Worm (Caenorhabditis elegans) whole organism, young adult: ENCODE results near the gene nrf-5.

Experiments used
- B0336.3 ChIP-seq: fragments of 200-800 bp; sonication (Bioruptor generic); IDR thresholded peaks from 2 replicates; pipeline ENCODE4 v1.3.6; 2022; ENCODE audit warnings: missing genetic modification characterization, missing compliant biosample characterization
- F37B4.10 ChIP-seq: fragments of 200-800 bp; sonication (Bioruptor generic); IDR thresholded peaks from 2 replicates; pipeline ENCODE4 v1.3.6; 2022; ENCODE audit warnings: missing genetic modification characterization, missing compliant biosample characterization
- F49E8.2 ChIP-seq: sonication (generic microtip); optimal IDR thresholded peaks from 3 replicates; lab custom pipeline; 2017; ENCODE audit warnings: missing genetic modification characterization, mild to moderate bottlenecking, missing compliant biosample characterization, antibody characterized with exemption, moderate library complexity; ENCODE audit not compliant: insufficient read depth
- F52B5.7 ChIP-seq: sonication (generic microtip); optimal IDR thresholded peaks from 2 replicates; lab custom pipeline; 2016; ENCODE audit warnings: mild to moderate bottlenecking, missing genetic modification characterization, missing compliant biosample characterization
- F57C9.4 ChIP-seq: sonication (generic microtip); optimal IDR thresholded peaks from 2 replicates; lab custom pipeline; 2017; ENCODE audit warnings: mild to moderate bottlenecking, missing genetic modification characterization, missing compliant biosample characterization
- K11D2.4 ChIP-seq: fragments of 200-800 bp; sonication (Bioruptor generic); IDR thresholded peaks from 2 replicates; pipeline ENCODE4 v1.3.6; 2022; ENCODE audit warnings: missing genetic modification reagents, missing genetic modification characterization, missing compliant biosample characterization
- T07F8.4 ChIP-seq: sonication (generic microtip); optimal IDR thresholded peaks from 2 replicates; lab custom pipeline; 2016; ENCODE audit warnings: mild to moderate bottlenecking, missing genetic modification characterization, moderate library complexity, missing compliant biosample characterization
- Y53G8AR.9 ChIP-seq: fragments of 200-800 bp; sonication (Bioruptor generic); conservative IDR thresholded peaks from 2 replicates; pipeline ENCODE4 v1.3.6; 2022; ENCODE audit warnings: missing genetic modification reagents, missing genetic modification characterization, missing compliant biosample characterization
- Y67H2A.10 ChIP-seq: fragments of 200-800 bp; sonication (Bioruptor generic); conservative IDR thresholded peaks from 2 replicates; pipeline ENCODE4 v1.3.6; 2022; ENCODE audit warnings: missing genetic modification reagents, missing genetic modification characterization, missing compliant biosample characterization
- Y79H2A.3 ChIP-seq: fragments of 200-800 bp; sonication (Bioruptor generic); conservative IDR thresholded peaks from 2 replicates; pipeline ENCODE4 v1.3.6; 2022; ENCODE audit warnings: missing genetic modification reagents, missing genetic modification characterization, missing compliant biosample characterization
- Y95B8A.8 ChIP-seq: fragments of 200-800 bp; sonication (Bioruptor generic); IDR thresholded peaks from 2 replicates; pipeline ENCODE4 v1.3.6; 2022; ENCODE audit warnings: missing genetic modification reagents, missing genetic modification characterization, missing compliant biosample characterization
- ZK185.1 ChIP-seq: sonication (generic microtip); optimal IDR thresholded peaks from 2 replicates; lab custom pipeline; 2016; ENCODE audit warnings: mild to moderate bottlenecking, missing genetic modification characterization, missing compliant biosample characterization; ENCODE audit not compliant: poor library complexity, severe bottlenecking
- attf-3 ChIP-seq: fragments of 200-800 bp; sonication (Bioruptor generic); conservative IDR thresholded peaks from 2 replicates; pipeline ENCODE4 v1.3.6; 2022; ENCODE audit warnings: missing genetic modification reagents, missing genetic modification characterization, missing compliant biosample characterization
- bed-1 ChIP-seq: fragments of 200-800 bp; sonication (Bioruptor generic); IDR thresholded peaks from 2 replicates; pipeline ENCODE4 v1.3.6; 2022; ENCODE audit warnings: missing genetic modification reagents, missing genetic modification characterization, missing compliant biosample characterization
- bed-2 ChIP-seq: fragments of 200-800 bp; sonication (Bioruptor generic); IDR thresholded peaks from 2 replicates; pipeline ENCODE4 v1.3.6; 2022; ENCODE audit warnings: missing genetic modification reagents, missing genetic modification characterization, missing compliant biosample characterization
- ceh-58 ChIP-seq: fragments of 200-800 bp; sonication (Bioruptor generic); IDR thresholded peaks from 2 replicates; pipeline ENCODE4 v1.3.6; 2022; ENCODE audit warnings: missing genetic modification characterization, missing compliant biosample characterization
- dox-1 ChIP-seq: fragments of 200-800 bp; sonication (Bioruptor generic); IDR thresholded peaks from 2 replicates; pipeline ENCODE4 v1.3.6; 2022; ENCODE audit warnings: missing genetic modification reagents, missing genetic modification characterization, missing compliant biosample characterization
- egl-18 ChIP-seq: fragments of 200-800 bp; sonication (Bioruptor generic); IDR thresholded peaks from 2 replicates; pipeline ENCODE4 v1.3.6; 2022; ENCODE audit warnings: missing genetic modification reagents, missing genetic modification characterization, missing compliant biosample characterization
- ets-4 ChIP-seq: fragments of 200-800 bp; sonication (Bioruptor generic); optimal IDR thresholded peaks from 2 replicates; lab custom pipeline; 2018; ENCODE audit warnings: mild to moderate bottlenecking, missing genetic modification characterization, missing compliant biosample characterization
- gei-17 ChIP-seq: fragments of 200-800 bp; sonication (Bioruptor generic); optimal IDR thresholded peaks from 2 replicates; lab custom pipeline; 2018; ENCODE audit warnings: mild to moderate bottlenecking, missing genetic modification characterization, missing compliant biosample characterization
- let-526 ChIP-seq: fragments of 200-800 bp; sonication (Bioruptor generic); IDR thresholded peaks from 2 replicates; pipeline ENCODE4 v1.3.6; 2022; ENCODE audit warnings: missing genetic modification reagents, missing genetic modification characterization, missing compliant biosample characterization
- madf-3 ChIP-seq: fragments of 200-800 bp; sonication (Bioruptor generic); IDR thresholded peaks from 2 replicates; pipeline ENCODE4 v1.3.6; 2022; ENCODE audit warnings: missing genetic modification reagents, missing genetic modification characterization, missing compliant biosample characterization
- mcd-1 ChIP-seq: fragments of 200-800 bp; sonication (Bioruptor generic); IDR thresholded peaks from 2 replicates; pipeline ENCODE4 v1.3.6; 2022; ENCODE audit warnings: missing genetic modification reagents, missing genetic modification characterization, missing compliant biosample characterization
- mel-28 ChIP-seq: sonication (generic microtip); optimal IDR thresholded peaks from 2 replicates; lab custom pipeline; 2016; ENCODE audit warnings: borderline replicate concordance, mild to moderate bottlenecking, missing genetic modification characterization, missing compliant biosample characterization
- nhr-80 ChIP-seq: sonication (generic microtip); optimal IDR thresholded peaks from 2 replicates; lab custom pipeline; 2016; ENCODE audit warnings: missing genetic modification characterization, missing compliant biosample characterization
- pbrm-1 ChIP-seq: fragments of 200-800 bp; sonication (Bioruptor generic); IDR thresholded peaks from 2 replicates; pipeline ENCODE4 v1.3.6; 2022; ENCODE audit warnings: missing genetic modification reagents, missing genetic modification characterization, missing compliant biosample characterization
- rec-8 ChIP-seq, 2 experiments: sonication (generic microtip); optimal IDR thresholded peaks; 2 replicates each; lab custom pipeline; 2016; ENCODE audit warnings: mild to moderate bottlenecking in 2 of 2, missing genetic modification characterization in 2 of 2, missing genetic modification reagents in 2 of 2, missing genotype in 2 of 2, missing biosample characterization in 1 of 2, missing compliant biosample characterization in 1 of 2, moderate library complexity in 1 of 2
- sea-2 ChIP-seq: fragments of 200-800 bp; sonication (Bioruptor generic); IDR thresholded peaks from 2 replicates; pipeline ENCODE4 v1.3.6; 2022; ENCODE audit warnings: missing genetic modification characterization, missing compliant biosample characterization
- snpc-4 ChIP-seq, 5 experiments: fragments of 150-350 bp in 1 of 5; sonication (generic microtip) in 4 of 5; optimal IDR thresholded peaks; 2 replicates each; lab custom pipeline; 2014 to 2018; ENCODE audit warnings: missing genetic modification characterization in 5 of 5, missing biosample characterization in 3 of 5, antibody characterized with exemption in 2 of 5, mild to moderate bottlenecking in 2 of 5, missing compliant biosample characterization in 2 of 5, missing genotype in 2 of 5, moderate library complexity in 2 of 5, missing genetic modification reagents in 1 of 5
- unc-130 ChIP-seq: sonication (generic microtip); optimal IDR thresholded peaks from 2 replicates; lab custom pipeline; 2016; ENCODE audit warnings: missing genetic modification reagents, missing genetic modification characterization, missing compliant biosample characterization
- xnd-1 ChIP-seq: sonication (generic microtip); optimal IDR thresholded peaks from 2 replicates; lab custom pipeline; 2016; ENCODE audit warnings: missing genotype, missing genetic modification reagents, missing genetic modification characterization, missing compliant biosample characterization
- zfh-2 ChIP-seq: fragments of 200-800 bp; sonication (Bioruptor generic); conservative IDR thresholded peaks from 2 replicates; pipeline ENCODE4 v1.3.6; 2022; ENCODE audit warnings: missing genetic modification reagents, missing genetic modification characterization, missing compliant biosample characterization
- ztf-18 ChIP-seq: sonication (generic microtip); optimal IDR thresholded peaks from 2 replicates; lab custom pipeline; 2016; ENCODE audit warnings: missing genotype, mild to moderate bottlenecking, missing genetic modification characterization, missing compliant biosample characterization
- ztf-25 ChIP-seq: fragments of 200-800 bp; sonication (Bioruptor generic); IDR thresholded peaks from 2 replicates; pipeline ENCODE4 v1.3.6; 2022; ENCODE audit warnings: missing genetic modification reagents, missing genetic modification characterization, missing compliant biosample characterization
- ztf-28 ChIP-seq: fragments of 200-800 bp; sonication (Bioruptor generic); IDR thresholded peaks from 2 replicates; pipeline ENCODE4 v1.3.6; 2022; ENCODE audit warnings: missing genetic modification reagents, missing genetic modification characterization, missing compliant biosample characterization
- ztf-3 ChIP-seq: fragments of 200-800 bp; sonication (Bioruptor generic); optimal IDR thresholded peaks from 2 replicates; lab custom pipeline; 2018; ENCODE audit warnings: mild to moderate bottlenecking, missing genetic modification characterization, missing compliant biosample characterization

The nrf-5 gene

DNA sequence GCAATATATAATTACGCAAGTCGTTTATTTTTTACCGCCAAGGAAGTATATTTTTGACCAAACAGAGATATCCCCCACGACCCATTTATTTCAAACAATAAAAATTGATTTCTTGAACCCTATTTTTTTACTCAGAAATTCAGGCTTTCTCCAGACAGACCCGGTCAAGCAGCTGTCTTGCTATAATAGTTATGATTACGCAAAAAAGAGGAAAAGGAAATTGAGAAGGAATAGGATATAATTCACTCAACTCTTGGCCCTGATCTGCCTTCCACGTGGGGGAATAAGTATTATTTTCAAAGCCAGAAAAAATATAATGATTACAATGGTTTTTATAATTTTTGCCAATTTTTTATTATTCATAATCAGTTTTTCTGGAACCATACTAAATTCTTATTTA, 29.1 kb downstream of the nrf-5 start, which contains the start of gene srx-136:
TSS of gene srx-136 (plus strand) at position 301 of the 400 bp plus-strand sequence.
- TF ChIP-seq ztf-28: no peak
- TF ChIP-seq B0336.3 (GFP tag; lab: Robert Waterston, UW): no peak
- TF ChIP-seq bed-1 (GFP tag; lab: Robert Waterston, UW): no peak
- no peak for TF ChIP-seq F57C9.4 (tag; lab: Kevin White, UChicago)
- TF ChIP-seq ztf-3: no peak
- TF ChIP-seq nhr-80 (tag; lab: Kevin White, UChicago): no peak
- no peak for TF ChIP-seq F37B4.10 (GFP tag; lab: Robert Waterston, UW)
- TF ChIP-seq bed-2: no peak
- TF ChIP-seq let-526: no peak
- TF ChIP-seq ztf-25 (GFP tag; lab: Robert Waterston, UW): no peak

- TF ChIP-seq Y95B8A.8 (no peak), egl-18 (GFP tag; lab: Robert Waterston, UW) (no peak), T07F8.4 (tag; lab: Kevin White, UChicago) (no peak), Y79H2A.3 (no peak), attf-3 (GFP tag; lab: Robert Waterston, UW) (no peak), gei-17 (no peak), mcd-1 (no peak), xnd-1 (tag; lab: Kevin White, UChicago) (no peak), Y53G8AR.9 (GFP tag; lab: Robert Waterston, UW) (no peak), B0336.3 (GFP tag; lab: Robert Waterston, UW) (no peak), rec-8 (tag; optimal IDR thresholded peaks at IDR 0.05; lab: Kevin White, UChicago) (no peak), mel-28 (tag; lab: Kevin White, UChicago) (no peak), snpc-4 (GFP tag; optimal IDR thresholded peaks at IDR 0.05; lab: Kevin White, UChicago) (no peak), snpc-4 (tag; optimal IDR thresholded peaks at IDR 0.05; lab: Kevin White, UChicago) (no peak), zfh-2 (GFP tag; lab: Robert Waterston, UW) (no peak), pbrm-1 (GFP tag; lab: Robert Waterston, UW) (no peak), F49E8.2 (tag; lab: Kevin White, UChicago) (no peak), K11D2.4 (no peak)
Observed at ce11 chrV:13858906-13859305, 30.8 kb downstream of the nrf-5 start, which contains the start of gene srx-135. Gene srx-135, plus strand, starts transcription at chrV:13859206.

DNA sequence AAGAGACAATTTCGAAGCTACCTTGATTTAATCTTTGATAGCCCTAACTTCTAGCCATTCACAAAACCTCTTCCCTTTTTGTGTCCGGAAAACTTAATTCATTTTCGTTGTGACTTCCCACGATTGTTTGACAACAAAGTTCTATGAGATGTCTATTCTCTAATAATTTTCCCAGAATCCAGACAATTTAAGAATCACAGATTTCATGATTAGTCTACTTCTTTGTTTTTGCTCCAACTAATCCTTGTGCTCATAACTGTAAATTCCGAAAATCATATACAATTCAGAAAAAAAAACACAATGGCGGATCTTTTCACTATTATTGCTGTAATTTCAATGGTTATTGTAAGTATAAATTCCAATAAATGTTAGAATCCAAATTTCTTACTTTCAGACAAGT, 34.4 kb downstream of the nrf-5 start, which contains the start of gene srx-137:
TSS of gene srx-137 (plus strand) at position 301 of the 400 bp plus-strand sequence.
- TF ChIP-seq dox-1 (GFP tag; lab: Robert Waterston, UW) (no peak), sea-2 (GFP tag; lab: Robert Waterston, UW) (no peak), Y95B8A.8 (no peak), mel-28 (tag; lab: Kevin White, UChicago) (no peak), madf-3 (GFP tag; lab: Robert Waterston, UW) (no peak), ztf-28 (no peak), ZK185.1 (no peak), ceh-58 (GFP tag; lab: Robert Waterston, UW) (no peak), ets-4 (GFP tag; lab: Kevin White, UChicago) (no peak), Y67H2A.10 (GFP tag; lab: Robert Waterston, UW) (no peak), unc-130 (GFP tag; lab: Kevin White, UChicago) (no peak), F52B5.7 (tag; lab: Kevin White, UChicago) (no peak), egl-18 (GFP tag; lab: Robert Waterston, UW) (no peak), ztf-18 (no peak)
- TF ChIP-seq, all 124 proteins: peak for 0
